Worm (Caenorhabditis elegans) whole organism, early embryonic: ENCODE results near the gene F22E12.3.

Experiments used
- B0310.2 ChIP-seq: sonication (generic microtip); optimal IDR thresholded peaks from 2 replicates; lab custom pipeline; 2016; ENCODE audit warnings: mild to moderate bottlenecking, missing genetic modification characterization, missing compliant biosample characterization
- F13C5.2 ChIP-seq: sonication (generic microtip); optimal IDR thresholded peaks from 2 replicates; lab custom pipeline; 2017; ENCODE audit warnings: mild to moderate bottlenecking, missing genetic modification characterization, inconsistent platforms, missing compliant biosample characterization
- aly-1 ChIP-seq: sonication (generic microtip); optimal IDR thresholded peaks from 2 replicates; lab custom pipeline; 2016; ENCODE audit warnings: missing genetic modification characterization, missing compliant biosample characterization
- ama-1 ChIP-seq: fragments of 150-350 bp; optimal IDR thresholded peaks from 2 replicates; lab custom pipeline; 2014
- ceh-13 ChIP-seq: fragments of 200-800 bp; sonication (Bioruptor generic); optimal IDR thresholded peaks from 2 replicates; lab custom pipeline; 2018; ENCODE audit warnings: mild to moderate bottlenecking, missing genetic modification characterization, missing compliant biosample characterization
- ceh-36 ChIP-seq: sonication (generic microtip); optimal IDR thresholded peaks from 2 replicates; lab custom pipeline; 2016; ENCODE audit warnings: missing genetic modification characterization, inconsistent platforms, missing compliant biosample characterization
- ets-7 ChIP-seq: sonication (generic microtip); optimal IDR thresholded peaks from 2 replicates; lab custom pipeline; 2016; ENCODE audit warnings: missing genotype, missing genetic modification characterization, missing compliant biosample characterization
- flt-1 ChIP-seq: fragments of 200-800 bp; sonication (Bioruptor generic); IDR thresholded peaks from 2 replicates; pipeline ENCODE4 v1.3.6; 2022; ENCODE audit warnings: missing genetic modification characterization, missing compliant biosample characterization
- hmbx-1 ChIP-seq: sonication (generic microtip); optimal IDR thresholded peaks from 2 replicates; lab custom pipeline; 2016; ENCODE audit warnings: mild to moderate bottlenecking, missing genetic modification characterization, missing compliant biosample characterization
- hmg-4 ChIP-seq: fragments of 200-800 bp; sonication (Bioruptor generic); optimal IDR thresholded peaks from 2 replicates; lab custom pipeline; 2018; ENCODE audit warnings: mild to moderate bottlenecking, missing genetic modification characterization, missing compliant biosample characterization
- hnd-1 ChIP-seq: sonication (generic microtip); optimal IDR thresholded peaks from 2 replicates; lab custom pipeline; 2016; ENCODE audit warnings: missing genetic modification characterization, missing compliant biosample characterization
- pes-1 ChIP-seq: fragments of 200-800 bp; sonication (Bioruptor generic); IDR thresholded peaks from 2 replicates; pipeline ENCODE4 v1.3.6; 2022; ENCODE audit warnings: missing genetic modification reagents, missing genetic modification characterization, missing compliant biosample characterization
- scrt-1 ChIP-seq: fragments of 200-800 bp; sonication (Bioruptor generic); IDR thresholded peaks from 2 replicates; pipeline ENCODE4 v1.3.6; 2022; ENCODE audit warnings: missing genetic modification characterization, missing compliant biosample characterization
- sea-1 ChIP-seq: fragments of 200-800 bp; sonication (Bioruptor generic); conservative IDR thresholded peaks from 2 replicates; pipeline ENCODE4 v1.3.6; 2022; ENCODE audit warnings: missing genetic modification characterization, missing compliant biosample characterization
- tbx-11 ChIP-seq: fragments of 200-800 bp; sonication (Bioruptor generic); IDR thresholded peaks from 2 replicates; pipeline ENCODE4 v1.3.6; 2022; ENCODE audit warnings: missing genetic modification characterization, missing compliant biosample characterization
- tbx-37 ChIP-seq: fragments of 200-800 bp; sonication (Bioruptor generic); conservative IDR thresholded peaks from 2 replicates; pipeline ENCODE4 v1.3.6; 2022; ENCODE audit warnings: missing genetic modification reagents, missing genetic modification characterization, missing compliant biosample characterization
- tra-4 ChIP-seq: sonication (generic microtip); optimal IDR thresholded peaks from 2 replicates; lab custom pipeline; 2017; ENCODE audit warnings: missing genetic modification characterization, missing compliant biosample characterization

The F22E12.3 gene

ce11 chrV:10476864-10477443 is 13.8 kb upstream of the F22E12.3 start:
- TF ChIP-seq hmg-4 (no peak), F13C5.2 (no peak), pes-1 (GFP tag; lab: Robert Waterston, UW) (no peak), flt-1 (no peak), ets-7 (tag; lab: Kevin White, UChicago) (no peak), hnd-1 (tag; lab: Kevin White, UChicago) (no peak), B0310.2 (no peak), ama-1 (no peak), ceh-36 (tag; lab: Kevin White, UChicago) (no peak), ceh-13 (GFP tag; lab: Kevin White, UChicago) (no peak), scrt-1 (GFP tag; lab: Robert Waterston, UW) (no peak), sea-1 (GFP tag; lab: Robert Waterston, UW) (no peak), tbx-37 (GFP tag; lab: Robert Waterston, UW) (no peak), tbx-11 (no peak), tra-4 (tag; lab: Kevin White, UChicago) (no peak), aly-1 (tag; lab: Kevin White, UChicago) (no peak), hmbx-1 (tag; lab: Kevin White, UChicago) (no peak)

- TF ChIP-seq hmg-4 (no peak), hmbx-1 (tag; lab: Kevin White, UChicago) (no peak)
Observed at ce11 chrV:10475421-10475820, 12.2 kb upstream of the F22E12.3 start.

ce11 chrV:10474040-10474439 is 10.9 kb upstream of the F22E12.3 start:
- no peak for TF ChIP-seq tbx-37 (GFP tag; lab: Robert Waterston, UW)
- TF ChIP-seq ceh-36 (tag; lab: Kevin White, UChicago) = no peak
- no peak for TF ChIP-seq hmg-4
- TF ChIP-seq pes-1 (GFP tag; lab: Robert Waterston, UW) = no peak
- no peak for TF ChIP-seq ceh-13 (GFP tag; lab: Kevin White, UChicago)

- TF ChIP-seq hmg-4 (no peak), tra-4 (tag; lab: Kevin White, UChicago) (no peak), aly-1 (tag; lab: Kevin White, UChicago) (no peak)
Observed at ce11 chrV:10472901-10473774, 10.0 kb upstream of the F22E12.3 start.

- no peak for TF ChIP-seq hmg-4
- no peak for TF ChIP-seq ceh-36 (tag; lab: Kevin White, UChicago)
Observed at ce11 chrV:10471007-10471406, 7.8 kb upstream of the F22E12.3 start.

ce11 chrV:10469845-10470244 is 6.7 kb upstream of the F22E12.3 start:
- TF ChIP-seq ceh-36 (tag; lab: Kevin White, UChicago) (no peak), hnd-1 (tag; lab: Kevin White, UChicago) (no peak), B0310.2 (no peak), hmg-4 (no peak), pes-1 (GFP tag; lab: Robert Waterston, UW) (no peak), hmbx-1 (tag; lab: Kevin White, UChicago) (no peak), flt-1 (no peak), scrt-1 (GFP tag; lab: Robert Waterston, UW) (no peak), sea-1 (GFP tag; lab: Robert Waterston, UW) (no peak), tbx-11 (no peak), F13C5.2 (no peak)

ce11 chrV:10468709-10469108 is 5.5 kb upstream of the F22E12.3 start:
- TF ChIP-seq flt-1 (no peak), tra-4 (tag; lab: Kevin White, UChicago) (no peak), hmg-4 (no peak), sea-1 (GFP tag; lab: Robert Waterston, UW) (no peak), hnd-1 (tag; lab: Kevin White, UChicago) (no peak), pes-1 (GFP tag; lab: Robert Waterston, UW) (no peak)

- TF ChIP-seq tbx-37 (GFP tag; lab: Robert Waterston, UW) (no peak), hmg-4 (no peak), ama-1 (no peak), sea-1 (GFP tag; lab: Robert Waterston, UW) (no peak)
Observed at ce11 chrV:10468190-10468589, 5.0 kb upstream of the F22E12.3 start, which contains the start of gene egl-9. TSS of gene egl-9 (plus strand) at chrV:10468517.

ce11 chrV:10467659-10468058 is 4.5 kb upstream of the F22E12.3 start:
- TF ChIP-seq tbx-11 (no peak), tbx-37 (GFP tag; lab: Robert Waterston, UW) (no peak), F13C5.2 (no peak), hmg-4 (no peak), scrt-1 (GFP tag; lab: Robert Waterston, UW) (no peak), flt-1 (no peak), ceh-13 (GFP tag; lab: Kevin White, UChicago) (no peak), tra-4 (tag; lab: Kevin White, UChicago) (no peak), pes-1 (GFP tag; lab: Robert Waterston, UW) (no peak), hmbx-1 (tag; lab: Kevin White, UChicago) (no peak), aly-1 (tag; lab: Kevin White, UChicago) (no peak), sea-1 (GFP tag; lab: Robert Waterston, UW) (no peak), hnd-1 (tag; lab: Kevin White, UChicago) (no peak), ceh-36 (tag; lab: Kevin White, UChicago) (no peak), ets-7 (tag; lab: Kevin White, UChicago) (no peak), ama-1 (no peak), B0310.2 (no peak)
